Worm (Caenorhabditis elegans): ENCODE measurements around the gene sar-1.
A peak's percentile ranks its signal among the peaks of the same experiment; 100 is the strongest.

sar-1 gene

DNA sequence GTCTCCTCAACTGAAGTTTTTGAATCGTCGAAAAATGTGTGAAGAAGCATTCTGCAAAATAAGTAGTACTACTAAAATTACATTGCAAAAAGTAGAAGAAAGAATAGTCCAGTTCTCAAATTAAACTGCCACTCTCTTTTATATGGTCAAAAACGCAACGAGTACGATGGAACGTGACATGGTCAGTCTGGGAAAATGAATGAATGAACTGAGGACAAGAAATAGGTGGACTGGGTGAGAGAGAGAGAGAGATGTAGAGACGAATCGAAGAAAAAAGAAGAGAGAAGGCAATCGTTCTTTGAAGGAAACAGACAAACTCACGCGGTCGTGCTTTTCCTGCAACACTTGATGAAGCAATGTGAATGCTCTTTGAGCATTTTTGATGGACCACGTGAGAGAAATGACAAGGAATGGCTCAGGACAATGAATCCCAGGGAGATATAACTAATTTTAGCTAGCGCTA lies 36.1 kb downstream of the sar-1 start, which contains the start of gene M01H9.3 (continued):
- TF ChIP-seq bed-2 (GFP tag; IDR thresholded peaks at IDR 0.05) (no peak), pbrm-1 (GFP tag; IDR thresholded peaks at IDR 0.05) (no peak), nhr-80 (tag; optimal IDR thresholded peaks at IDR 0.05) (peak; percentile 59), C06A6.2 (GFP tag; conservative IDR thresholded peaks at IDR 0.05) (0 out of 2 replicates have a peak, but pooled peaks have one; percentile 49), cebp-1 (GFP tag; IDR thresholded peaks at IDR 0.05) (no peak), cebp-1 (tag; optimal IDR thresholded peaks at IDR 0.05) (peak; percentile 72), hmg-1.2 (GFP tag; IDR thresholded peaks at IDR 0.05) (peak; percentile 32; the same call in 1 of the 2 replicates), lin-40 (tag; optimal IDR thresholded peaks at IDR 0.05) (peak; percentile 46), B0261.1 (tag; optimal IDR thresholded peaks at IDR 0.05) (no peak), sptf-2 (GFP tag; optimal IDR thresholded peaks at IDR 0.05) (no peak), akir-1 (GFP tag; optimal IDR thresholded peaks at IDR 0.05) (no peak), ceh-79 (tag; optimal IDR thresholded peaks at IDR 0.05) (no peak), tbp1 (GFP tag; optimal IDR thresholded peaks at IDR 0.05) (peak; percentile 15), ztf-22 (GFP tag; optimal IDR thresholded peaks at IDR 0.05) (no peak), lin-26 (GFP tag; IDR thresholded peaks at IDR 0.05) (0 out of 2 replicates have a peak, but pooled peaks have one; percentile 40), ceh-27 (GFP tag; optimal IDR thresholded peaks at IDR 0.05) (peak; percentile 52)

DNA sequence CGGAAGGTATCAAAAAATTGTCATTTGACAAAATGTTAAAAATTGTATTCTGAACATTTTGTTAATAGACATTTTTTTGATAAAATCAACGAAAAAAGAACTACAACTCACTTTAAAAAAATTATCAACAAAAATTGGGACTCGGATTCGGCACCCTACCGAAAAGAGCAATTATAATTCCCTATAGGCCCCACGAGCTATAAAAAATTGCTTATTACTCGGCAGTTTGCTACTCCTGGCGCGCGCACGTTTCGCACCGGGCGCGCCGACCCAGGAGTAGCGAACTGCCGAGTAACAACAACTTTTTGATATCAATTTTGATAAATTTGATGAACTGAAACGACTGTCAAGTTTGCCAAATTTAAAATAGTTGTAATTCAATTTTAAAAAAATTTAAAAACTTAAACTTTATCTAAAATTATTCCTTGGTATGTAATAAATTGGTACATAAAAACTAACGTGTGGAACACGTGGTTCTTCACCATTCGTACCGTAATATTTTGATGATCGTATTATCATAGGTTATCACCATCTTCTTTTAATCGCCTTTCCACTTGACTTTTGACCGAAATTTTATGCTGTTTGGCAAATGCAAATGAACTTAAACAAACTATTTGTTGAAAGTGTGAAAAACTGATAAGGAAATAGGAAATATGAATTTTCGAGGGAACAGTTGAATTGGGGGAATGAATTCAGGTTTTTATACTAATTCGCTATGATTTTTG lies 37.6 kb downstream of the sar-1 start:
- TF ChIP-seq repo-1 (tag; optimal IDR thresholded peaks at IDR 0.05) (peak; percentile 23), bed-1 (GFP tag; IDR thresholded peaks at IDR 0.05) (0 out of 2 replicates have a peak, but pooled peaks have one; percentile 10), hlh-12 (tag; optimal IDR thresholded peaks at IDR 0.05) (no peak), dox-1 (GFP tag; IDR thresholded peaks at IDR 0.05) (no peak; the same call in 1 of the 2 replicates), let-607 (tag; optimal IDR thresholded peaks at IDR 0.05) (peak in 1 of 2 experiments; percentile 17), K12H6.12 (tag; optimal IDR thresholded peaks at IDR 0.05) (no peak), nfya-1 (tag; optimal IDR thresholded peaks at IDR 0.05; ENCODE audit: borderline replicate concordance, insufficient read depth) (no peak), madf-3 (GFP tag; IDR thresholded peaks at IDR 0.05) (0 out of 2 replicates have a peak, but pooled peaks have one; percentile 50), zim-3 (tag; optimal IDR thresholded peaks at IDR 0.05) (no peak), hlh-26 (GFP tag; conservative IDR thresholded peaks at IDR 0.05) (no peak), rec-8 (tag; optimal IDR thresholded peaks at IDR 0.05) (no peak), K11D2.4 (GFP tag; IDR thresholded peaks at IDR 0.05) (0 out of 2 replicates have a peak, but pooled peaks have one; percentile 33), die-1 (tag; optimal IDR thresholded peaks at IDR 0.05) (no peak), ceh-58 (GFP tag; IDR thresholded peaks at IDR 0.05) (no peak), Y95B8A.8 (GFP tag; IDR thresholded peaks at IDR 0.05) (no peak), F10E7.11 (tag; optimal IDR thresholded peaks at IDR 0.05) (no peak), mxl-1 (tag; optimal IDR thresholded peaks at IDR 0.05) (no peak), ztf-26 (tag; optimal IDR thresholded peaks at IDR 0.05) (no peak), lin-26 (GFP tag; IDR thresholded peaks at IDR 0.05) (0 out of 2 replicates have a peak, but pooled peaks have one; percentile 54), lag-1 (GFP tag; IDR thresholded peaks at IDR 0.05) (no peak), mcd-1 (GFP tag; IDR thresholded peaks at IDR 0.05) (0 out of 2 replicates have a peak, but pooled peaks have one; percentile 9), ceh-27 (GFP tag; optimal IDR thresholded peaks at IDR 0.05) (no peak), cebp-1 (GFP tag; IDR thresholded peaks at IDR 0.05) (no peak), cebp-1 (tag; optimal IDR thresholded peaks at IDR 0.05) (peak; percentile 6), nhr-80 (tag; optimal IDR thresholded peaks at IDR 0.05) (peak; percentile 41), tbp1 (GFP tag; optimal IDR thresholded peaks at IDR 0.05) (no peak), lin-54 (GFP tag; optimal IDR thresholded peaks at IDR 0.05) (no peak), Y53F4B.3 (GFP tag; IDR thresholded peaks at IDR 0.05) (no peak), nhr-179 (tag; optimal IDR thresholded peaks at IDR 0.05) (no peak), pbrm-1 (GFP tag; IDR thresholded peaks at IDR 0.05) (no peak), ztf-18 (tag; optimal IDR thresholded peaks at IDR 0.05) (no peak), ekl-4 (GFP tag; IDR thresholded peaks at IDR 0.05) (peak; percentile 13; the same call in 1 of the 2 replicates), nhr-90 (tag; optimal IDR thresholded peaks at IDR 0.05) (no peak), madf-6 (GFP tag; IDR thresholded peaks at IDR 0.05) (no peak), atf-7 (tag; optimal IDR thresholded peaks at IDR 0.05) (peak; percentile 28)
